Fruit fly (Drosophila melanogaster) whole organism, embryonic: Measurements from ENCODE around the gene ph-p.
A peak's percentile ranks its signal among the peaks of the same experiment; 100 is the strongest.

Experiments used
- CG10431 ChIP-seq: fragments of 200-800 bp; sonication (Bioruptor generic); optimal IDR thresholded peaks from 3 replicates; lab custom pipeline; 2018; ENCODE audit warnings: missing biosample characterization, mild to moderate bottlenecking, missing genetic modification characterization
- CG11093 ChIP-seq: fragments of 200-800 bp; sonication (Bioruptor generic); IDR thresholded peaks from 3 replicates; pipeline ENCODE4 v1.3.6; 2022; ENCODE audit warnings: missing biosample characterization, missing genetic modification characterization
- CG11504 ChIP-seq: fragments of 200-800 bp; sonication (Bioruptor generic); optimal IDR thresholded peaks from 3 replicates; lab custom pipeline; 2019; ENCODE audit warnings: missing biosample characterization, mild to moderate bottlenecking, missing genetic modification characterization, moderate library complexity
- CG13775 ChIP-seq: fragments of 200-800 bp; sonication (Bioruptor generic); optimal IDR thresholded peaks from 3 replicates; lab custom pipeline; 2017; ENCODE audit warnings: missing biosample characterization, mild to moderate bottlenecking, missing genetic modification characterization
- CG14965 ChIP-seq: fragments of 200-800 bp; sonication (Bioruptor generic); optimal IDR thresholded peaks from 2 replicates; lab custom pipeline; 2016; ENCODE audit warnings: missing biosample characterization, missing genetic modification characterization, borderline replicate concordance
- CG15601 ChIP-seq: fragments of 200-800 bp; sonication (Bioruptor generic); optimal IDR thresholded peaks from 3 replicates; lab custom pipeline; 2019; ENCODE audit warnings: missing biosample characterization, mild to moderate bottlenecking, missing genetic modification characterization, moderate library complexity
- CG17385 ChIP-seq: fragments of 200-800 bp; sonication (Bioruptor generic); optimal IDR thresholded peaks from 3 replicates; lab custom pipeline; 2018; ENCODE audit warnings: missing biosample characterization, mild to moderate bottlenecking, missing genetic modification characterization
- CG17802 ChIP-seq: fragments of 200-800 bp; sonication (Bioruptor generic); optimal IDR thresholded peaks from 2 replicates; lab custom pipeline; 2018; ENCODE audit warnings: missing biosample characterization, mild to moderate bottlenecking, missing genetic modification characterization, moderate library complexity
- CG18011 ChIP-seq: fragments of 200-800 bp; sonication (Bioruptor generic); optimal IDR thresholded peaks from 2 replicates; lab custom pipeline; 2017; ENCODE audit warnings: missing biosample characterization, missing genetic modification characterization, mild to moderate bottlenecking, moderate library complexity, missing genotype
- CG18619 ChIP-seq: fragments of 200-800 bp; sonication (Bioruptor generic); optimal IDR thresholded peaks from 3 replicates; lab custom pipeline; 2017; ENCODE audit warnings: missing biosample characterization, mild to moderate bottlenecking, missing genetic modification characterization
- CG2712 ChIP-seq: fragments of 200-800 bp; optimal IDR thresholded peaks from 3 replicates; lab custom pipeline; 2019; ENCODE audit warnings: missing biosample characterization, mild to moderate bottlenecking, missing genetic modification characterization, moderate library complexity
- CG3838 ChIP-seq: fragments of 200-800 bp; sonication (Bioruptor generic); optimal IDR thresholded peaks from 3 replicates; lab custom pipeline; 2016; ENCODE audit warnings: missing biosample characterization, missing genetic modification characterization
- CG6272 ChIP-seq: fragments of 200-800 bp; sonication (Bioruptor generic); IDR thresholded peaks from 2 replicates; pipeline ENCODE4 v1.3.6; 2022; ENCODE audit warnings: missing biosample characterization, missing genetic modification characterization
- CG6854 ChIP-seq: fragments of 200-800 bp; sonication (Bioruptor generic); optimal IDR thresholded peaks from 3 replicates; lab custom pipeline; 2017; ENCODE audit warnings: missing biosample characterization, mild to moderate bottlenecking, missing genetic modification characterization
- CG8281 ChIP-seq: fragments of 200-800 bp; sonication (Bioruptor generic); optimal IDR thresholded peaks from 2 replicates; lab custom pipeline; 2018; ENCODE audit warnings: missing biosample characterization, mild to moderate bottlenecking, missing genetic modification characterization, moderate library complexity
- CG8924 ChIP-seq: fragments of 200-800 bp; optimal IDR thresholded peaks from 3 replicates; lab custom pipeline; 2019; ENCODE audit warnings: missing biosample characterization, mild to moderate bottlenecking, missing genetic modification characterization, moderate library complexity
- Chrac-16 ChIP-seq: fragments of 200-800 bp; sonication (Bioruptor generic); optimal IDR thresholded peaks from 3 replicates; lab custom pipeline; 2016; ENCODE audit warnings: missing biosample characterization, missing genetic modification characterization
- Dek ChIP-seq: fragments of 200-800 bp; sonication (Bioruptor generic); optimal IDR thresholded peaks from 3 replicates; lab custom pipeline; 2019; ENCODE audit warnings: missing biosample characterization, mild to moderate bottlenecking, missing genetic modification characterization, moderate library complexity
- Dp ChIP-seq: fragments of 200-800 bp; sonication (Bioruptor generic); optimal IDR thresholded peaks from 2 replicates; lab custom pipeline; 2018; ENCODE audit warnings: missing biosample characterization, mild to moderate bottlenecking, missing genetic modification characterization, moderate library complexity
- Drgx ChIP-seq: fragments of 200-800 bp; sonication (Bioruptor generic); IDR thresholded peaks from 2 replicates; pipeline ENCODE4 v1.3.6; 2022; ENCODE audit warnings: missing biosample characterization, missing genetic modification characterization
- Jarid2 ChIP-seq: fragments of 200-800 bp; sonication (Bioruptor generic); optimal IDR thresholded peaks from 3 replicates; lab custom pipeline; 2017; ENCODE audit warnings: mild to moderate bottlenecking, missing biosample characterization, missing genetic modification reagents, missing genetic modification characterization
- MBD-R2 ChIP-seq: fragments of 200-800 bp; sonication (Bioruptor generic); IDR thresholded peaks from 2 replicates; pipeline ENCODE4 v1.3.6; 2022; ENCODE audit warnings: missing biosample characterization, missing genetic modification characterization
- Mad ChIP-seq: fragments of 200-800 bp; sonication (Bioruptor generic); optimal IDR thresholded peaks from 2 replicates; lab custom pipeline; 2016; ENCODE audit warnings: missing biosample characterization, missing genetic modification characterization
- Nf-YA ChIP-seq: fragments of 200-800 bp; sonication (Bioruptor generic); IDR thresholded peaks from 2 replicates; pipeline ENCODE4 v1.3.6; 2022; ENCODE audit warnings: missing biosample characterization, missing genetic modification characterization
- Optix ChIP-seq: fragments of 200-800 bp; sonication (Bioruptor generic); IDR thresholded peaks from 3 replicates; pipeline ENCODE4 v1.3.6; 2022; ENCODE audit warnings: missing biosample characterization, missing genetic modification characterization
- Six4 ChIP-seq: fragments of 200-800 bp; sonication (Bioruptor generic); optimal IDR thresholded peaks from 2 replicates; lab custom pipeline; 2016; ENCODE audit warnings: missing biosample characterization, missing genetic modification characterization
- al ChIP-seq: fragments of 200-800 bp; sonication (Bioruptor generic); IDR thresholded peaks from 2 replicates; pipeline ENCODE4 v1.3.6; 2022; ENCODE audit warnings: missing biosample characterization, missing genetic modification characterization
- bbx ChIP-seq: fragments of 200-800 bp; sonication (Bioruptor generic); IDR thresholded peaks from 2 replicates; pipeline ENCODE4 v1.3.6; 2022; ENCODE audit warnings: missing biosample characterization, missing genetic modification characterization; ENCODE audit not compliant: partially characterized antibody
- chn ChIP-seq: fragments of 200-800 bp; sonication (Bioruptor generic); optimal IDR thresholded peaks from 2 replicates; lab custom pipeline; 2016; ENCODE audit warnings: missing biosample characterization, missing genetic modification characterization
- crc ChIP-seq: fragments of 200-800 bp; sonication (Bioruptor generic); optimal IDR thresholded peaks from 2 replicates; lab custom pipeline; 2016; ENCODE audit warnings: missing biosample characterization, missing genetic modification characterization
- crp ChIP-seq, 2 experiments: fragments of 200-800 bp; sonication (Bioruptor generic); optimal IDR thresholded peaks; 2 replicates in 1 of 2; 3 replicates in 1 of 2; lab custom pipeline; 2017; ENCODE audit warnings: missing biosample characterization in 2 of 2, missing genetic modification characterization in 2 of 2, mild to moderate bottlenecking in 1 of 2, moderate library complexity in 1 of 2
- en ChIP-seq: fragments of 200-800 bp; sonication (Bioruptor generic); optimal IDR thresholded peaks from 2 replicates; lab custom pipeline; 2016; ENCODE audit warnings: missing biosample characterization, missing genetic modification characterization
- fd3F ChIP-seq: fragments of 200-800 bp; sonication (Bioruptor generic); optimal IDR thresholded peaks from 2 replicates; lab custom pipeline; 2018; ENCODE audit warnings: missing biosample characterization, mild to moderate bottlenecking, missing genetic modification characterization, moderate library complexity
- fu2 ChIP-seq: fragments of 200-800 bp; sonication (Bioruptor generic); optimal IDR thresholded peaks from 2 replicates; lab custom pipeline; 2016; ENCODE audit warnings: missing biosample characterization, missing genetic modification characterization
- gcm ChIP-seq: fragments of 200-800 bp; sonication (Bioruptor generic); optimal IDR thresholded peaks from 2 replicates; lab custom pipeline; 2019; ENCODE audit warnings: missing biosample characterization, mild to moderate bottlenecking, missing genetic modification characterization, moderate library complexity
- gsb ChIP-seq: fragments of 200-800 bp; sonication (Bioruptor generic); IDR thresholded peaks from 2 replicates; pipeline ENCODE4 v1.3.6; 2022; ENCODE audit warnings: missing biosample characterization, missing genetic modification characterization
- jing ChIP-seq: fragments of 200-800 bp; sonication (Bioruptor generic); optimal IDR thresholded peaks from 2 replicates; lab custom pipeline; 2018; ENCODE audit warnings: missing biosample characterization, mild to moderate bottlenecking, missing genetic modification characterization
- kay ChIP-seq: fragments of 200-800 bp; sonication (Bioruptor generic); optimal IDR thresholded peaks from 2 replicates; lab custom pipeline; 2016; ENCODE audit warnings: missing biosample characterization, missing genetic modification characterization
- lab ChIP-seq: fragments of 200-800 bp; sonication (Bioruptor generic); optimal IDR thresholded peaks from 3 replicates; lab custom pipeline; 2017; ENCODE audit warnings: missing biosample characterization, missing genetic modification characterization, mild to moderate bottlenecking, moderate library complexity, missing genetic modification reagents
- mld ChIP-seq: fragments of 200-800 bp; sonication (Bioruptor generic); IDR thresholded peaks from 3 replicates; pipeline ENCODE4 v1.3.6; 2022; ENCODE audit warnings: missing biosample characterization, missing genetic modification characterization; ENCODE audit not compliant: partially characterized antibody
- nerfin-2 ChIP-seq: fragments of 200-800 bp; sonication (Bioruptor generic); IDR thresholded peaks from 2 replicates; pipeline ENCODE4 v1.3.6; 2022; ENCODE audit warnings: missing biosample characterization, missing genetic modification characterization; ENCODE audit not compliant: partially characterized antibody
- nmo ChIP-seq: fragments of 200-800 bp; sonication (Bioruptor generic); optimal IDR thresholded peaks from 2 replicates; lab custom pipeline; 2018; ENCODE audit warnings: missing biosample characterization, mild to moderate bottlenecking, missing genetic modification characterization, moderate library complexity
- nom ChIP-seq: fragments of 200-800 bp; sonication (Bioruptor generic); optimal IDR thresholded peaks from 2 replicates; lab custom pipeline; 2017; ENCODE audit warnings: missing biosample characterization, missing genetic modification characterization, mild to moderate bottlenecking, moderate library complexity, missing genetic modification reagents
- oc ChIP-seq: fragments of 200-800 bp; sonication (Bioruptor generic); optimal IDR thresholded peaks from 2 replicates; lab custom pipeline; 2018; ENCODE audit warnings: missing biosample characterization, mild to moderate bottlenecking, missing genetic modification characterization, moderate library complexity
- otp ChIP-seq: fragments of 200-800 bp; sonication (Bioruptor generic); IDR thresholded peaks from 3 replicates; pipeline ENCODE4, ENCODE4 v1.3.6; 2022; ENCODE audit warnings: missing biosample characterization, missing genetic modification characterization
- ranshi ChIP-seq: fragments of 200-800 bp; sonication (Bioruptor generic); IDR thresholded peaks from 2 replicates; pipeline ENCODE4 v1.3.6; 2022; ENCODE audit warnings: missing biosample characterization, missing genetic modification characterization
- repo ChIP-seq: fragments of 200-800 bp; sonication (Bioruptor generic); optimal IDR thresholded peaks from 2 replicates; lab custom pipeline; 2016; ENCODE audit warnings: missing biosample characterization, missing genetic modification characterization
- tx ChIP-seq: fragments of 200-800 bp; sonication (Bioruptor generic); optimal IDR thresholded peaks from 2 replicates; lab custom pipeline; 2016; ENCODE audit warnings: missing biosample characterization, missing genetic modification characterization
- unc-4 ChIP-seq: fragments of 200-800 bp; sonication (Bioruptor generic); IDR thresholded peaks from 2 replicates; pipeline ENCODE4 v1.3.6; 2022; ENCODE audit warnings: missing biosample characterization, missing genetic modification characterization; ENCODE audit not compliant: partially characterized antibody

Gene ph-p

dm6 chrX:2136831-2137452, 1.2 kb downstream of the ph-p start (continued):
- TF ChIP-seq CG6272 (GFP tag; lab: Robert Waterston, UW) (peak; percentile 100), CG6854 (GFP tag; lab: Kevin White, UChicago) (peak; percentile 99), fd3F (GFP tag; lab: Kevin White, UChicago) (peak; percentile 100), mld (no peak), CG17802 (tag; lab: Kevin White, UChicago) (peak; percentile 97), Six4 (GFP tag; lab: Kevin White, UChicago) (peak; percentile 100), lab (GFP tag; lab: Kevin White, UChicago) (peak; percentile 100), jing (peak; percentile 100), CG11093 (GFP tag; lab: Robert Waterston, UW) (peak; percentile 100), CG18619 (GFP tag; lab: Kevin White, UChicago) (peak; percentile 100), MBD-R2 (GFP tag; lab: Robert Waterston, UW) (peak; percentile 100), repo (GFP tag; lab: Kevin White, UChicago) (peak; percentile 100), nerfin-2 (GFP tag; lab: Robert Waterston, UW) (no peak), gsb (GFP tag; lab: Robert Waterston, UW) (peak; percentile 100), CG8281 (tag; lab: Kevin White, UChicago) (peak; percentile 97), Drgx (GFP tag; lab: Robert Waterston, UW) (peak; percentile 100), CG17385 (GFP tag; lab: Kevin White, UChicago) (peak; percentile 100), crc (GFP tag; lab: Kevin White, UChicago) (peak; percentile 100), otp (GFP tag; lab: Robert Waterston, UW) (peak; percentile 100), al (peak; percentile 100), nmo (GFP tag; lab: Kevin White, UChicago) (peak; percentile 100), Mad (peak; percentile 100), fu2 (GFP tag; lab: Kevin White, UChicago) (peak; percentile 100), ranshi (GFP tag; lab: Robert Waterston, UW) (peak; percentile 100), kay (GFP tag; lab: Kevin White, UChicago) (peak; percentile 100), CG8924 (tag; lab: Kevin White, UChicago) (peak; percentile 100), Dek (peak; percentile 100), en (peak; percentile 100), unc-4 (no peak), CG11504 (tag; lab: Kevin White, UChicago) (peak; percentile 99), CG10431 (GFP tag; lab: Kevin White, UChicago) (peak; percentile 99), CG18011 (GFP tag; lab: Kevin White, UChicago) (peak; percentile 92), CG13775 (peak; percentile 100), bbx (GFP tag; lab: Robert Waterston, UW) (peak; percentile 36; the same call in 1 of the 2 replicates), Jarid2 (GFP tag; lab: Kevin White, UChicago) (peak; percentile 92), CG14965 (GFP tag; lab: Kevin White, UChicago) (peak; percentile 95), CG2712 (tag; lab: Kevin White, UChicago) (peak; percentile 100), crp (GFP tag; optimal IDR thresholded peaks at IDR 0.05; lab: Kevin White, UChicago) (peak; percentile 80 to 81), nom (GFP tag; lab: Kevin White, UChicago) (peak; percentile 98), CG3838 (GFP tag; lab: Kevin White, UChicago) (peak; percentile 99), CG15601 (tag; lab: Kevin White, UChicago) (peak; percentile 99), Dp (peak; percentile 38), Optix (GFP tag; lab: Robert Waterston, UW) (peak; percentile 100), chn (GFP tag; lab: Kevin White, UChicago) (peak; percentile 100), Nf-YA (GFP tag; lab: Robert Waterston, UW) (peak; percentile 100), tx (GFP tag; lab: Kevin White, UChicago) (peak; percentile 100), oc (tag; lab: Kevin White, UChicago) (peak; percentile 100), Chrac-16 (GFP tag; lab: Kevin White, UChicago) (peak; percentile 100), gcm (GFP tag; lab: Kevin White, UChicago) (peak; percentile 100)
